Fruit fly (Drosophila melanogaster) whole organism, embryonic: ENCODE results near the gene CG6006.

Experiments
- Adf1 ChIP-seq: fragments of 200-800 bp; sonication (Bioruptor generic); IDR thresholded peaks from 2 replicates; pipeline ENCODE4 v1.3.6; 2022; ENCODE audit warnings: missing biosample characterization, missing genetic modification characterization
- CG10267 ChIP-seq: fragments of 200-800 bp; sonication (Bioruptor generic); optimal IDR thresholded peaks from 2 replicates; lab custom pipeline; 2018; ENCODE audit warnings: missing biosample characterization, mild to moderate bottlenecking, missing genetic modification characterization, moderate library complexity
- CG10979 ChIP-seq: fragments of 200-800 bp; sonication (Bioruptor generic); optimal IDR thresholded peaks from 2 replicates; lab custom pipeline; 2018; ENCODE audit warnings: missing biosample characterization, mild to moderate bottlenecking, missing genetic modification characterization, moderate library complexity
- CG11456 ChIP-seq: fragments of 200-800 bp; sonication (Bioruptor generic); IDR thresholded peaks from 3 replicates; pipeline ENCODE4 v1.3.6; 2022; ENCODE audit warnings: missing biosample characterization, missing genetic modification characterization
- CG11560 ChIP-seq: fragments of 200-800 bp; sonication (Bioruptor generic); IDR thresholded peaks from 3 replicates; pipeline ENCODE4 v1.3.6; 2022; ENCODE audit warnings: missing biosample characterization, missing genetic modification characterization
- CG1233 ChIP-seq: fragments of 200-800 bp; sonication (Bioruptor generic); optimal IDR thresholded peaks from 4 replicates; lab custom pipeline; 2018; ENCODE audit warnings: missing biosample characterization, mild to moderate bottlenecking, missing genetic modification characterization
- CG17359 ChIP-seq: fragments of 200-800 bp; sonication (Bioruptor generic); optimal IDR thresholded peaks from 3 replicates; lab custom pipeline; 2018; ENCODE audit warnings: missing biosample characterization, mild to moderate bottlenecking, missing genetic modification characterization, moderate library complexity
- CG18599 ChIP-seq: fragments of 200-800 bp; sonication (Bioruptor generic); optimal IDR thresholded peaks from 3 replicates; lab custom pipeline; 2017; ENCODE audit warnings: missing biosample characterization, missing genetic modification characterization, mild to moderate bottlenecking, moderate library complexity, missing genetic modification reagents
- CG6175 ChIP-seq: fragments of 200-800 bp; sonication (Bioruptor generic); IDR thresholded peaks from 3 replicates; pipeline ENCODE4 v1.3.6; 2022; ENCODE audit warnings: missing biosample characterization, missing genetic modification characterization
- CG6254 ChIP-seq: fragments of 200-800 bp; sonication (Bioruptor generic); optimal IDR thresholded peaks from 3 replicates; lab custom pipeline; 2017; ENCODE audit warnings: mild to moderate bottlenecking, missing biosample characterization, missing genetic modification reagents, missing genetic modification characterization
- CG6765 ChIP-seq: fragments of 200-800 bp; sonication (Bioruptor generic); optimal IDR thresholded peaks from 3 replicates; lab custom pipeline; 2017; ENCODE audit warnings: missing biosample characterization, mild to moderate bottlenecking, missing genetic modification characterization
- CG6854 ChIP-seq: fragments of 200-800 bp; sonication (Bioruptor generic); optimal IDR thresholded peaks from 3 replicates; lab custom pipeline; 2017; ENCODE audit warnings: missing biosample characterization, mild to moderate bottlenecking, missing genetic modification characterization
- CG7839 ChIP-seq: fragments of 200-800 bp; sonication (Bioruptor generic); optimal IDR thresholded peaks from 3 replicates; lab custom pipeline; 2018; ENCODE audit warnings: missing biosample characterization, mild to moderate bottlenecking, missing genetic modification characterization, moderate library complexity
- Camta ChIP-seq: fragments of 200-800 bp; sonication (Bioruptor generic); optimal IDR thresholded peaks from 2 replicates; lab custom pipeline; 2016; ENCODE audit warnings: missing biosample characterization, missing genetic modification characterization
- CoRest ChIP-seq: fragments of 200-800 bp; sonication (Bioruptor generic); optimal IDR thresholded peaks from 3 replicates; lab custom pipeline; 2018; ENCODE audit warnings: missing biosample characterization, mild to moderate bottlenecking, missing genetic modification characterization, moderate library complexity
- D ChIP-seq, 2 experiments: fragments of 200-800 bp in 1 of 2; fragments of >200 bp in 1 of 2; sonication (Bioruptor generic) in 1 of 2; optimal IDR thresholded peaks; 2 replicates in 1 of 2; 3 replicates in 1 of 2; lab custom pipeline; 2017; ENCODE audit warnings: mild to moderate bottlenecking in 1 of 2, missing biosample characterization in 1 of 2, missing genetic modification characterization in 1 of 2, missing genetic modification reagents in 1 of 2
- D19B ChIP-seq: fragments of 200-800 bp; sonication (Bioruptor generic); optimal IDR thresholded peaks from 2 replicates; lab custom pipeline; 2017; ENCODE audit warnings: missing biosample characterization, mild to moderate bottlenecking, missing genetic modification characterization
- Dek ChIP-seq: fragments of 200-800 bp; sonication (Bioruptor generic); optimal IDR thresholded peaks from 3 replicates; lab custom pipeline; 2019; ENCODE audit warnings: missing biosample characterization, mild to moderate bottlenecking, missing genetic modification characterization, moderate library complexity
- Dll ChIP-seq: fragments of 200-800 bp; sonication (Bioruptor generic); IDR thresholded peaks from 4 replicates; pipeline ENCODE4 v1.3.6; 2022; ENCODE audit warnings: missing biosample characterization, missing genetic modification characterization; ENCODE audit not compliant: partially characterized antibody
- Eip74EF ChIP-seq, 2 experiments: fragments of 200-800 bp in 1 of 2; fragments of >200 bp in 1 of 2; sonication (Bioruptor generic) in 1 of 2; optimal IDR thresholded peaks; 2 replicates each; lab custom pipeline; 2017 to 2019; ENCODE audit warnings: missing biosample characterization in 2 of 2, missing genetic modification characterization in 2 of 2, mild to moderate bottlenecking in 1 of 2, moderate library complexity in 1 of 2
- Hr51 ChIP-seq, 2 experiments: fragments of 200-800 bp; sonication (Bioruptor generic); optimal IDR thresholded peaks; 2 replicates in 1 of 2; 3 replicates in 1 of 2; lab custom pipeline; 2016 to 2018; ENCODE audit warnings: missing biosample characterization in 2 of 2, missing genetic modification characterization in 2 of 2, mild to moderate bottlenecking in 1 of 2, moderate library complexity in 1 of 2
- Med ChIP-seq: fragments of 200-800 bp; sonication (Bioruptor generic); peaks from one replicate; lab custom pipeline; 2016; ENCODE audit warnings: missing biosample characterization, missing genetic modification characterization, mild to moderate bottlenecking, inconsistent platforms, moderate library complexity
- Mrtf ChIP-seq: fragments of 200-800 bp; sonication (Bioruptor generic); IDR thresholded peaks from 3 replicates; pipeline ENCODE4 v1.3.6; 2022; ENCODE audit warnings: missing biosample characterization, missing genetic modification characterization
- Nf-YC ChIP-seq: fragments of 200-800 bp; optimal IDR thresholded peaks from 3 replicates; lab custom pipeline; 2019; ENCODE audit warnings: missing biosample characterization, mild to moderate bottlenecking, missing genetic modification characterization, moderate library complexity
- PHDP ChIP-seq: fragments of 200-800 bp; sonication (Bioruptor generic); optimal IDR thresholded peaks from 3 replicates; lab custom pipeline; 2018; ENCODE audit warnings: missing biosample characterization, mild to moderate bottlenecking, missing genetic modification characterization, moderate library complexity
- Stat92E ChIP-seq, 3 experiments: fragments of >200 bp in 2 of 3; fragments of 200-800 bp in 1 of 3; sonication (Bioruptor generic) in 1 of 3; optimal IDR thresholded peaks; 2 replicates each; lab custom pipeline; 2017 to 2019; ENCODE audit warnings: missing biosample characterization in 3 of 3, missing genetic modification characterization in 3 of 3, mild to moderate bottlenecking in 1 of 3, moderate library complexity in 1 of 3
- ase ChIP-seq: fragments of 200-800 bp; sonication (Bioruptor generic); IDR thresholded peaks from 3 replicates; pipeline ENCODE4 v1.3.6; 2022; ENCODE audit warnings: missing biosample characterization, missing genetic modification characterization
- cg ChIP-seq: fragments of 200-800 bp; sonication (Bioruptor generic); optimal IDR thresholded peaks from 3 replicates; lab custom pipeline; 2019; ENCODE audit warnings: missing biosample characterization, mild to moderate bottlenecking, missing genetic modification characterization, moderate library complexity
- chif ChIP-seq, 2 experiments: fragments of 200-800 bp; sonication (Bioruptor generic); optimal IDR thresholded peaks; 3 replicates each; lab custom pipeline; 2016; ENCODE audit warnings: missing biosample characterization in 2 of 2, missing genetic modification characterization in 2 of 2
- gce ChIP-seq: fragments of 200-800 bp; sonication (Bioruptor generic); IDR thresholded peaks from 3 replicates; pipeline ENCODE4 v1.3.6; 2022; ENCODE audit warnings: missing biosample characterization, missing genetic modification characterization
- grau ChIP-seq: fragments of 200-800 bp; optimal IDR thresholded peaks from 3 replicates; lab custom pipeline; 2019; ENCODE audit warnings: missing biosample characterization, mild to moderate bottlenecking, missing genetic modification characterization, moderate library complexity
- lbe ChIP-seq: fragments of 200-800 bp; sonication (Bioruptor generic); optimal IDR thresholded peaks from 2 replicates; lab custom pipeline; 2016; ENCODE audit warnings: missing biosample characterization, mild to moderate bottlenecking, missing genetic modification characterization
- lilli ChIP-seq: fragments of 200-800 bp; sonication (Bioruptor generic); optimal IDR thresholded peaks from 3 replicates; lab custom pipeline; 2016; ENCODE audit warnings: missing biosample characterization, missing genetic modification characterization
- lmd ChIP-seq: fragments of 200-800 bp; sonication (Bioruptor generic); IDR thresholded peaks from 2 replicates; pipeline ENCODE4 v1.3.6; 2022; ENCODE audit warnings: missing biosample characterization, missing genetic modification characterization
- luna ChIP-seq: fragments of 200-800 bp; sonication (Bioruptor generic); optimal IDR thresholded peaks from 2 replicates; lab custom pipeline; 2016; ENCODE audit warnings: missing biosample characterization, missing genetic modification characterization
- odd ChIP-seq: fragments of 200-800 bp; sonication (Bioruptor generic); optimal IDR thresholded peaks from 2 replicates; lab custom pipeline; 2017; ENCODE audit warnings: missing biosample characterization, mild to moderate bottlenecking, missing genetic modification characterization
- pzg ChIP-seq: fragments of 200-800 bp; sonication (Bioruptor generic); optimal IDR thresholded peaks from 3 replicates; lab custom pipeline; 2018; ENCODE audit warnings: missing biosample characterization, mild to moderate bottlenecking, missing genetic modification characterization, moderate library complexity
- row ChIP-seq: fragments of 200-800 bp; sonication (Bioruptor generic); IDR thresholded peaks from 3 replicates; pipeline ENCODE4 v1.3.6; 2022; ENCODE audit warnings: missing biosample characterization, missing genetic modification characterization
- sc ChIP-seq, 3 experiments: fragments of >200 bp in 2 of 3; fragments of 200-800 bp in 1 of 3; sonication (Bioruptor generic) in 1 of 3; optimal IDR thresholded peaks; 2 replicates in 2 of 3; 3 replicates in 1 of 3; lab custom pipeline; 2017; ENCODE audit warnings: mild to moderate bottlenecking in 1 of 3, missing biosample characterization in 1 of 3, missing genetic modification characterization in 1 of 3, missing genetic modification reagents in 1 of 3
- schlank ChIP-seq: fragments of 200-800 bp; sonication (Bioruptor generic); optimal IDR thresholded peaks from 2 replicates; lab custom pipeline; 2018; ENCODE audit warnings: missing biosample characterization, mild to moderate bottlenecking, missing genetic modification characterization
- sens ChIP-seq: fragments of 200-800 bp; sonication (Bioruptor generic); peaks from one replicate; lab custom pipeline; 2016; ENCODE audit warnings: missing biosample characterization, missing genetic modification characterization
- sqz ChIP-seq: fragments of 200-800 bp; sonication (Bioruptor generic); optimal IDR thresholded peaks from 3 replicates; lab custom pipeline; 2018; ENCODE audit warnings: missing biosample characterization, mild to moderate bottlenecking, missing genetic modification characterization
- sr ChIP-seq: fragments of 200-800 bp; sonication (Bioruptor generic); IDR thresholded peaks from 3 replicates; pipeline ENCODE4 v1.3.6; 2022; ENCODE audit warnings: missing biosample characterization, missing genetic modification characterization
- sug ChIP-seq: fragments of 200-800 bp; optimal IDR thresholded peaks from 2 replicates; lab custom pipeline; 2019; ENCODE audit warnings: missing biosample characterization, mild to moderate bottlenecking, missing genetic modification characterization, moderate library complexity
- wdn ChIP-seq: fragments of 200-800 bp; sonication (Bioruptor generic); IDR thresholded peaks from 2 replicates; pipeline ENCODE4 v1.3.6; 2022; ENCODE audit warnings: missing biosample characterization, missing genetic modification characterization
- zfh1 ChIP-seq: fragments of 200-800 bp; sonication (Bioruptor generic); IDR thresholded peaks from 3 replicates; pipeline ENCODE4 v1.3.6; 2022; ENCODE audit warnings: missing biosample characterization, missing genetic modification characterization

The CG6006 gene

DNA sequence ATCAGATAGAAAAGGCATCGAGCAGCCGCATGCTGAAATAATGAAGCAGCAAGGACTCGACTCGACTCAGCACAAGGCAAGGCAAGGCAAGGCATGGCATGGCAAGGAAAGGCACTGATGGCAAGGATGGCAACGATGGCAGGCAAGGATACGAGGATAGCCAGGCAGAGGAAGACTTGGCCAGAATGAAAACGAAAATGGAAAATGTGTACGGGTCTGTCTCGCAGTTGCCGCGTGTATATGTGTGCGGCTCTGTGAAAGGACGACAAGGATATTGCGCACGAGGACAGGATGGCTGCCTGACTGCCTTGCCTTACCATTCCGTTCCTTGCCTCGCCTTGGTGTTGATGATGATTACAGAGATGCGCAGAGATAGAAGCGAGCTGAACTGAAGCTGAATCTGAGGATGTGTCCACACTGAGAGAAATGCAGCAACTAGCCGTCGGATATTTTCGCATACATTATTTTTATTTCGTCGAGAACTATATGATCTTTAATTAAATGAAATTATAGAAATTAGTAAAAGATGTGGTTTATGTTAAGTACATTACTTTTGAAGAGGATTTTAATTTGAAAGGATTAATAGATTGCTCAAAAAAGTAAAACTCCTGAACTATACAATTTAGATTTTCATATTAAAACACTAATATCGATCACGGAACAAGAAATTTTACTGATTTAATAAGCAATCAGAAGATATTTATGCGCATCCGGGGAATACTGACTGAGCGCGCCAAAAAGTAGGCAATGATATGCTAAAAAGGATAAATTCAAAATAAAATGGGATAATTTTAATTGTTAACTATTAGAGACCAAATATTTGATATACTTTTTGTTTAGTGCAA lies 59.9 kb downstream of the CG6006 start (continued):
- TF ChIP-seq Eip74EF (GFP tag; optimal IDR thresholded peaks at IDR 0.05; lab: Kevin White, UChicago) (peak in 1 of 2 experiments; percentile 44), CG6254 (GFP tag; lab: Kevin White, UChicago) (no peak), CG10979 (peak; percentile 11), CG11456 (GFP tag; lab: Robert Waterston, UW) (0 out of 3 replicates have a peak, but pooled peaks have one; percentile 58), CG17359 (tag; lab: Kevin White, UChicago) (peak; percentile 8), row (GFP tag; lab: Robert Waterston, UW) (peak; percentile 16; the same call in 1 of the 3 replicates), pzg (GFP tag; lab: Kevin White, UChicago) (no peak), CG6175 (GFP tag; lab: Robert Waterston, UW) (no peak), odd (GFP tag; lab: Kevin White, UChicago) (peak; percentile 32), sr (0 out of 3 replicates have a peak, but pooled peaks have one; percentile 9), Adf1 (peak; percentile 52; the same call in 1 of the 2 replicates), sc (optimal IDR thresholded peaks at IDR 0.05; lab: Kevin White, UChicago) (no peak), sc (GFP tag; optimal IDR thresholded peaks at IDR 0.05; lab: Kevin White, UChicago) (no peak), CG18599 (peak; percentile 5), Dll (GFP tag; lab: Robert Waterston, UW) (no peak), CG10267 (no peak), D19B (GFP tag; lab: Kevin White, UChicago) (peak; percentile 6), cg (peak; percentile 36), grau (tag; lab: Kevin White, UChicago) (peak; percentile 59), Hr51 (GFP tag; optimal IDR thresholded peaks at IDR 0.05; lab: Kevin White, UChicago) (peak in 1 of 2 experiments; percentile 53), CG1233 (peak; percentile 21), gce (GFP tag; lab: Robert Waterston, UW) (no peak), Dek (tag; lab: Kevin White, UChicago) (no peak), sug (tag; lab: Kevin White, UChicago) (no peak), Stat92E (GFP tag; optimal IDR thresholded peaks at IDR 0.05; lab: Kevin White, UChicago) (no peak), chif (GFP tag; optimal IDR thresholded peaks at IDR 0.05; lab: Kevin White, UChicago) (peak in 1 of 2 experiments; percentile 0), wdn (GFP tag; lab: Robert Waterston, UW) (no peak), lilli (GFP tag; lab: Kevin White, UChicago) (peak; percentile 46), CG6765 (GFP tag; lab: Kevin White, UChicago) (peak; percentile 46), ase (GFP tag; lab: Robert Waterston, UW) (no peak), PHDP (tag; lab: Kevin White, UChicago) (peak; percentile 31), schlank (tag; lab: Kevin White, UChicago) (no peak), CG7839 (tag; lab: Kevin White, UChicago) (peak; percentile 49), Med (GFP tag; lab: Kevin White, UChicago) (peak; percentile 57), lmd (no peak), CoRest (tag; lab: Kevin White, UChicago) (peak; percentile 68), CG6854 (GFP tag; lab: Kevin White, UChicago) (peak; percentile 41), lbe (GFP tag; lab: Kevin White, UChicago) (no peak), sqz (GFP tag; lab: Kevin White, UChicago) (no peak), zfh1 (GFP tag; lab: Robert Waterston, UW) (no peak), Nf-YC (tag; lab: Kevin White, UChicago) (peak; percentile 27), sens (peak; percentile 60), CG11560 (tag; lab: Robert Waterston, UW) (no peak), luna (GFP tag; lab: Kevin White, UChicago) (no peak), Camta (peak; percentile 10), Mrtf (no peak), D (optimal IDR thresholded peaks at IDR 0.05; lab: Kevin White, UChicago) (no peak), D (GFP tag; optimal IDR thresholded peaks at IDR 0.05; lab: Kevin White, UChicago) (no peak)
